Fruit fly (Drosophila melanogaster) whole organism, embryonic: ENCODE results near the gene fend.

Experiments
- Atf-2 ChIP-seq: fragments of 200-800 bp; sonication (Bioruptor generic); optimal IDR thresholded peaks from 2 replicates; lab custom pipeline; 2016; ENCODE audit warnings: missing biosample characterization, missing genetic modification characterization
- BEAF-32 ChIP-seq: fragments of 200-800 bp; sonication (Bioruptor generic); optimal IDR thresholded peaks from 3 replicates; lab custom pipeline; 2017; ENCODE audit warnings: missing biosample characterization, missing genetic modification characterization, mild to moderate bottlenecking, moderate library complexity, missing genetic modification reagents
- CG1024 ChIP-seq: fragments of 200-800 bp; sonication (Bioruptor generic); IDR thresholded peaks from 2 replicates; pipeline ENCODE4 v1.3.6; 2022; ENCODE audit warnings: missing biosample characterization, missing genetic modification characterization
- CG10321 ChIP-seq: fragments of 200-800 bp; sonication (Bioruptor generic); IDR thresholded peaks from 2 replicates; pipeline ENCODE4 v1.3.6; 2022; ENCODE audit warnings: missing biosample characterization, missing genetic modification characterization
- CG10654 ChIP-seq: fragments of 200-800 bp; sonication (Bioruptor generic); optimal IDR thresholded peaks from 2 replicates; lab custom pipeline; 2016; ENCODE audit warnings: missing biosample characterization, missing genetic modification characterization
- CG16863 ChIP-seq: fragments of 200-800 bp; sonication (Bioruptor generic); optimal IDR thresholded peaks from 3 replicates; lab custom pipeline; 2016; ENCODE audit warnings: missing biosample characterization, missing genetic modification characterization
- CG17186 ChIP-seq: fragments of 200-800 bp; sonication (Bioruptor generic); optimal IDR thresholded peaks from 3 replicates; lab custom pipeline; 2017; ENCODE audit warnings: missing biosample characterization, missing genetic modification reagents, missing genetic modification characterization
- CG17361 ChIP-seq: fragments of 200-800 bp; sonication (Bioruptor generic); IDR thresholded peaks from 3 replicates; pipeline ENCODE4 v1.3.6; 2022; ENCODE audit warnings: missing biosample characterization, missing genetic modification characterization
- CG18476 ChIP-seq: fragments of 200-800 bp; sonication (Bioruptor generic); optimal IDR thresholded peaks from 2 replicates; lab custom pipeline; 2016; ENCODE audit warnings: missing biosample characterization, mild to moderate bottlenecking, missing genetic modification characterization
- CG2202 ChIP-seq: fragments of 200-800 bp; sonication (Bioruptor generic); optimal IDR thresholded peaks from 2 replicates; lab custom pipeline; 2018; ENCODE audit warnings: missing biosample characterization, mild to moderate bottlenecking, missing genetic modification characterization
- CG2712 ChIP-seq: fragments of 200-800 bp; optimal IDR thresholded peaks from 3 replicates; lab custom pipeline; 2019; ENCODE audit warnings: missing biosample characterization, mild to moderate bottlenecking, missing genetic modification characterization, moderate library complexity
- CG2875 ChIP-seq: fragments of 200-800 bp; sonication (Bioruptor generic); optimal IDR thresholded peaks from 2 replicates; lab custom pipeline; 2017; ENCODE audit warnings: missing biosample characterization, mild to moderate bottlenecking, missing genetic modification characterization, missing genetic modification reagents
- CG30431 ChIP-seq: fragments of 200-800 bp; sonication (Bioruptor generic); optimal IDR thresholded peaks from 2 replicates; lab custom pipeline; 2017; ENCODE audit warnings: missing biosample characterization, missing genetic modification characterization
- CG31224 ChIP-seq: fragments of 200-800 bp; sonication (Bioruptor generic); IDR thresholded peaks from 2 replicates; pipeline ENCODE4 v1.3.6; 2022; ENCODE audit warnings: missing biosample characterization, missing genetic modification characterization
- CG34376 ChIP-seq: fragments of 200-800 bp; sonication (Bioruptor generic); optimal IDR thresholded peaks from 2 replicates; lab custom pipeline; 2018; ENCODE audit warnings: missing biosample characterization, mild to moderate bottlenecking, missing genetic modification characterization
- CG4707 ChIP-seq: fragments of 200-800 bp; sonication (Bioruptor generic); optimal IDR thresholded peaks from 2 replicates; lab custom pipeline; 2018; ENCODE audit warnings: missing biosample characterization, mild to moderate bottlenecking, missing genetic modification characterization, moderate library complexity
- CoRest ChIP-seq: fragments of 200-800 bp; sonication (Bioruptor generic); optimal IDR thresholded peaks from 3 replicates; lab custom pipeline; 2018; ENCODE audit warnings: missing biosample characterization, mild to moderate bottlenecking, missing genetic modification characterization, moderate library complexity
- Dll ChIP-seq: fragments of 200-800 bp; sonication (Bioruptor generic); IDR thresholded peaks from 4 replicates; pipeline ENCODE4 v1.3.6; 2022; ENCODE audit warnings: missing biosample characterization, missing genetic modification characterization; ENCODE audit not compliant: partially characterized antibody
- Hmr ChIP-seq: fragments of 200-800 bp; sonication (Bioruptor generic); optimal IDR thresholded peaks from 3 replicates; lab custom pipeline; 2017; ENCODE audit warnings: mild to moderate bottlenecking, missing biosample characterization, missing genetic modification reagents, missing genetic modification characterization
- Hr39 ChIP-seq: fragments of >200 bp; optimal IDR thresholded peaks from 2 replicates; lab custom pipeline; 2017
- MESR4 ChIP-seq: fragments of 200-800 bp; sonication (Bioruptor generic); optimal IDR thresholded peaks from 2 replicates; lab custom pipeline; 2018; ENCODE audit warnings: missing biosample characterization, mild to moderate bottlenecking, missing genetic modification characterization, moderate library complexity
- Meics ChIP-seq: fragments of 200-800 bp; sonication (Bioruptor generic); optimal IDR thresholded peaks from 2 replicates; lab custom pipeline; 2017; ENCODE audit warnings: missing biosample characterization, mild to moderate bottlenecking, missing genetic modification characterization
- Mrtf ChIP-seq: fragments of 200-800 bp; sonication (Bioruptor generic); IDR thresholded peaks from 3 replicates; pipeline ENCODE4 v1.3.6; 2022; ENCODE audit warnings: missing biosample characterization, missing genetic modification characterization
- NC2β ChIP-seq: fragments of 200-800 bp; sonication (Bioruptor generic); optimal IDR thresholded peaks from 2 replicates; lab custom pipeline; 2016; ENCODE audit warnings: missing biosample characterization, missing genetic modification characterization
- Oaz ChIP-seq: fragments of 200-800 bp; sonication (Bioruptor generic); IDR thresholded peaks from 2 replicates; pipeline ENCODE4 v1.3.6; 2022; ENCODE audit warnings: missing biosample characterization, missing genetic modification characterization
- Ptx1 ChIP-seq: fragments of 200-800 bp; sonication (Bioruptor generic); IDR thresholded peaks from 2 replicates; pipeline ENCODE4 v1.3.6; 2022; ENCODE audit warnings: missing biosample characterization, missing genetic modification characterization
- br ChIP-seq: fragments of >200 bp; optimal IDR thresholded peaks from 2 replicates; lab custom pipeline; 2017
- cg ChIP-seq: fragments of 200-800 bp; sonication (Bioruptor generic); optimal IDR thresholded peaks from 3 replicates; lab custom pipeline; 2019; ENCODE audit warnings: missing biosample characterization, mild to moderate bottlenecking, missing genetic modification characterization, moderate library complexity
- chinmo ChIP-seq: fragments of 200-800 bp; sonication (Bioruptor generic); IDR thresholded peaks from 4 replicates; pipeline ENCODE4 v1.3.6; 2022; ENCODE audit warnings: missing biosample characterization, missing genetic modification characterization; ENCODE audit not compliant: partially characterized antibody
- dm ChIP-seq: fragments of 200-800 bp; sonication (Bioruptor generic); optimal IDR thresholded peaks from 3 replicates; lab custom pipeline; 2016; ENCODE audit warnings: missing biosample characterization, missing genetic modification characterization
- esg ChIP-seq: fragments of 200-800 bp; sonication (Bioruptor generic); conservative IDR thresholded peaks from 2 replicates; pipeline ENCODE4 v1.3.6; 2022; ENCODE audit warnings: missing biosample characterization, missing genetic modification characterization
- exex ChIP-seq: fragments of 200-800 bp; sonication (Bioruptor generic); optimal IDR thresholded peaks from 4 replicates; lab custom pipeline; 2018; ENCODE audit warnings: missing biosample characterization, mild to moderate bottlenecking, missing genetic modification characterization, moderate library complexity
- gce ChIP-seq: fragments of 200-800 bp; sonication (Bioruptor generic); IDR thresholded peaks from 3 replicates; pipeline ENCODE4 v1.3.6; 2022; ENCODE audit warnings: missing biosample characterization, missing genetic modification characterization
- grau ChIP-seq: fragments of 200-800 bp; optimal IDR thresholded peaks from 3 replicates; lab custom pipeline; 2019; ENCODE audit warnings: missing biosample characterization, mild to moderate bottlenecking, missing genetic modification characterization, moderate library complexity
- grn ChIP-seq: fragments of 200-800 bp; sonication (Bioruptor generic); optimal IDR thresholded peaks from 3 replicates; lab custom pipeline; 2017; ENCODE audit warnings: missing biosample characterization, missing genetic modification characterization
- h ChIP-seq: fragments of >200 bp; optimal IDR thresholded peaks from 2 replicates; lab custom pipeline; 2017
- kni ChIP-seq: fragments of 200-800 bp; sonication (Bioruptor generic); optimal IDR thresholded peaks from 3 replicates; lab custom pipeline; 2017; ENCODE audit warnings: mild to moderate bottlenecking, missing biosample characterization, missing genetic modification reagents, missing genetic modification characterization
- lbe ChIP-seq: fragments of 200-800 bp; sonication (Bioruptor generic); optimal IDR thresholded peaks from 2 replicates; lab custom pipeline; 2016; ENCODE audit warnings: missing biosample characterization, mild to moderate bottlenecking, missing genetic modification characterization
- lola ChIP-seq, 3 experiments: fragments of >200 bp in 2 of 3; fragments of 200-800 bp in 1 of 3; sonication (Bioruptor generic) in 1 of 3; optimal IDR thresholded peaks; 2 replicates each; lab custom pipeline; 2017 to 2019; ENCODE audit warnings: missing biosample characterization in 3 of 3, missing genetic modification characterization in 3 of 3, mild to moderate bottlenecking in 1 of 3, moderate library complexity in 1 of 3
- pfk ChIP-seq: fragments of 200-800 bp; sonication (Bioruptor generic); optimal IDR thresholded peaks from 2 replicates; lab custom pipeline; 2018; ENCODE audit warnings: missing biosample characterization, mild to moderate bottlenecking, missing genetic modification characterization, moderate library complexity
- prd ChIP-seq, 3 experiments: fragments of >200 bp in 2 of 3; fragments of 200-800 bp in 1 of 3; sonication (Bioruptor generic) in 1 of 3; optimal IDR thresholded peaks in 2 of 3; IDR thresholded peaks in 1 of 3; 2 replicates in 2 of 3; 3 replicates in 1 of 3; pipeline versions ENCODE4 v1.3.6 to Lab custom; 2017 to 2022; ENCODE audit warnings: missing biosample characterization in 1 of 3, missing genetic modification characterization in 1 of 3
- pzg ChIP-seq: fragments of 200-800 bp; sonication (Bioruptor generic); optimal IDR thresholded peaks from 3 replicates; lab custom pipeline; 2018; ENCODE audit warnings: missing biosample characterization, mild to moderate bottlenecking, missing genetic modification characterization, moderate library complexity
- run ChIP-seq: fragments of 200-800 bp; sonication (Bioruptor generic); optimal IDR thresholded peaks from 3 replicates; lab custom pipeline; 2018; ENCODE audit warnings: missing biosample characterization, mild to moderate bottlenecking, missing genetic modification characterization
- seq ChIP-seq: fragments of 200-800 bp; sonication (Bioruptor generic); IDR thresholded peaks from 2 replicates; pipeline ENCODE4 v1.3.6; 2022; ENCODE audit warnings: missing biosample characterization, missing genetic modification characterization
- sna ChIP-seq: fragments of 200-800 bp; sonication (Bioruptor generic); IDR thresholded peaks from 2 replicates; pipeline ENCODE4 v1.3.6; 2022; ENCODE audit warnings: missing biosample characterization, missing genetic modification characterization; ENCODE audit not compliant: partially characterized antibody
- sob ChIP-seq: fragments of 200-800 bp; sonication (Bioruptor generic); IDR thresholded peaks from 2 replicates; pipeline ENCODE4 v1.3.6; 2022; ENCODE audit warnings: missing biosample characterization, missing genetic modification characterization
- sqz ChIP-seq: fragments of 200-800 bp; sonication (Bioruptor generic); optimal IDR thresholded peaks from 3 replicates; lab custom pipeline; 2018; ENCODE audit warnings: missing biosample characterization, mild to moderate bottlenecking, missing genetic modification characterization
- sr ChIP-seq: fragments of 200-800 bp; sonication (Bioruptor generic); IDR thresholded peaks from 3 replicates; pipeline ENCODE4 v1.3.6; 2022; ENCODE audit warnings: missing biosample characterization, missing genetic modification characterization
- tgo ChIP-seq: fragments of 200-800 bp; sonication (Bioruptor generic); IDR thresholded peaks from 3 replicates; pipeline ENCODE4 v1.3.6; 2022; ENCODE audit warnings: missing biosample characterization, missing genetic modification characterization
- z ChIP-seq: fragments of 200-800 bp; sonication (Bioruptor generic); IDR thresholded peaks from 3 replicates; pipeline ENCODE4 v1.3.6; 2022; ENCODE audit warnings: missing biosample characterization, missing genetic modification characterization

Gene fend

DNA sequence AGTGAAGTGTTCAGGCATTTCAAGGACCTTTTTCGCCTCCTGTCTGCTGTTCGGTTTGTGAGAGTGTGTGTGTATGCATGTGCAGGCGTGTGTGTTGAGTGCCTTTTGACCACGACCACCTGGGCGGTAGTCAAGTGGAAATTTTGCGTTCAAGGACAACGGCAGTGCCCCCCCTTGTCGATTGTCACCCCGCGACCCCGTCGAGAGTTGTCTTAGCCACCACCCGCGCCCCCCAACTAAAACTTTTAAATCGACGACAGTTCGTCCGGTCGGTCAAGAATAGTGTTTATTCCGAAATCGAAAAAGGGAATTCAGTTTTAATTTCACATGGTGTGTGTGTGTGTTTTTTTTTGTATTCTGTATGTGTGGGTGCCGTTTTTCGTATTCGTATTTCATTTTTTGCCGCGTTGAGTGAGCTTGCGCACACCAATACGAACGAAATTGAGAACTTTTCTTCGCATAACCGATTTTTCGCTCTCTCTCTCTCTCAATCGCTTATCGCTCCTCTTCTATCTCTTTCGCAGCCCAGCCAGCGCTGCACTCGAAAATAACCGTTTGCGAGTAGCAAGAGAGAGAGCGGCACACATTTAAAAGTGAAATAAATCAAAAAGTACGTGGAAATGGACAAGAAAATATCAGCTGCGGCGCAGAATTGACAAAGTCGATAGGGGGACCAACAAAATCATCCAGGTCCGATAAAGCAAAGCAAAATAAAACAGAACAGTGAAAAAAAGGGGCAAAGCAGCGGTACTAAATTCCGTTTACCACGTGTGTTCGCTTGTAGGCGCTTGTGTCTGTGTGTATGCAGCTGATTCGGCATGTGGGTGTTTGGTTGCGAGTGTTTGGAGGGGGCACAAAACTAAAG lies 29.0 kb upstream of the fend start (continued):
- TF ChIP-seq sna (GFP tag; lab: Robert Waterston, UW): no peak
- TF ChIP-seq grn (GFP tag; lab: Kevin White, UChicago): peak; percentile 72
- no peak for TF ChIP-seq CG2875 (GFP tag; lab: Kevin White, UChicago)
- no peak for TF ChIP-seq Atf-2 (GFP tag; lab: Kevin White, UChicago)
- no peak for TF ChIP-seq Ptx1 (GFP tag; lab: Robert Waterston, UW)
- no peak for TF ChIP-seq CG1024
- TF ChIP-seq lola (GFP tag; optimal IDR thresholded peaks at IDR 0.05; lab: Kevin White, UChicago): peak in 1 of 3 experiments; percentile 6
- TF ChIP-seq cg: peak; percentile 82
- peak; percentile 65; the same call in 2 of the 3 replicates for TF ChIP-seq sr (GFP tag; lab: Robert Waterston, UW)
- TF ChIP-seq CG30431 (GFP tag; lab: Kevin White, UChicago): no peak
- TF ChIP-seq prd (optimal IDR thresholded peaks at IDR 0.05; lab: Kevin White, UChicago): no peak
- TF ChIP-seq prd (GFP tag; IDR thresholded peaks at IDR 0.05; lab: Robert Waterston, UW): no peak
- no peak for TF ChIP-seq exex (tag; lab: Kevin White, UChicago)
- TF ChIP-seq lbe (GFP tag; lab: Kevin White, UChicago): peak; percentile 52
- TF ChIP-seq CG10321 (GFP tag; lab: Robert Waterston, UW): no peak
- no peak for TF ChIP-seq CG4707 (GFP tag; lab: Kevin White, UChicago)
- no peak for TF ChIP-seq Meics (GFP tag; lab: Kevin White, UChicago)
- TF ChIP-seq CG18476 (GFP tag; lab: Kevin White, UChicago): no peak
- no peak for TF ChIP-seq Mrtf (GFP tag; lab: Robert Waterston, UW)
- TF ChIP-seq MESR4 (GFP tag; lab: Kevin White, UChicago): no peak
- TF ChIP-seq CG10654 (GFP tag; lab: Kevin White, UChicago): no peak
- TF ChIP-seq sob (GFP tag; lab: Robert Waterston, UW): no peak
- TF ChIP-seq br (lab: Kevin White, UChicago): no peak
- no peak for TF ChIP-seq tgo (GFP tag; lab: Robert Waterston, UW)
- no peak for TF ChIP-seq seq (GFP tag; lab: Robert Waterston, UW)
- TF ChIP-seq CoRest: no peak
- no peak for TF ChIP-seq Hr39
- no peak for TF ChIP-seq pzg (GFP tag; lab: Kevin White, UChicago)
- TF ChIP-seq CG34376 (GFP tag; lab: Kevin White, UChicago): peak; percentile 48
- TF ChIP-seq sqz (GFP tag; lab: Kevin White, UChicago): peak; percentile 78
- no peak for TF ChIP-seq Oaz (GFP tag; lab: Robert Waterston, UW)
- no peak for TF ChIP-seq run (tag; lab: Kevin White, UChicago)
- peak; percentile 90 for TF ChIP-seq z (GFP tag; lab: Robert Waterston, UW)
- TF ChIP-seq NC2β (GFP tag; lab: Kevin White, UChicago): no peak
- TF ChIP-seq Dll (GFP tag; lab: Robert Waterston, UW): no peak
- no peak for TF ChIP-seq h (lab: Kevin White, UChicago)
- TF ChIP-seq esg (GFP tag; lab: Robert Waterston, UW): no peak
- no peak for TF ChIP-seq gce (GFP tag; lab: Robert Waterston, UW)
- TF ChIP-seq dm (GFP tag; lab: Kevin White, UChicago): peak; percentile 74
- no peak for TF ChIP-seq CG17186 (GFP tag; lab: Kevin White, UChicago)
- peak; percentile 35 for TF ChIP-seq kni
- no peak for TF ChIP-seq grau (tag; lab: Kevin White, UChicago)
- peak; percentile 7 for TF ChIP-seq CG2712 (tag; lab: Kevin White, UChicago)
- TF ChIP-seq CG16863 (GFP tag; lab: Kevin White, UChicago): no peak
- no peak for TF ChIP-seq pfk (GFP tag; lab: Kevin White, UChicago)
- TF ChIP-seq CG17361 (GFP tag; lab: Robert Waterston, UW): no peak
- TF ChIP-seq chinmo (GFP tag; lab: Robert Waterston, UW): peak; percentile 84; the same call in 3 of the 4 replicates
- TF ChIP-seq BEAF-32 (GFP tag; lab: Kevin White, UChicago): no peak
- no peak for TF ChIP-seq CG31224 (GFP tag; lab: Robert Waterston, UW)
- TF ChIP-seq CG2202 (tag; lab: Kevin White, UChicago): no peak
- TF ChIP-seq Hmr (GFP tag; lab: Kevin White, UChicago): no peak
